Worm (Caenorhabditis elegans) whole organism, L4 larva: ENCODE results near the gene F57F5.3.
A peak's percentile ranks its signal among the peaks of the same experiment; 100 is the strongest.

ENCODE experiments used
- D1046.2 ChIP-seq: fragments of 200-800 bp; sonication (Bioruptor generic); IDR thresholded peaks from 2 replicates; pipeline ENCODE4 v1.3.6; 2022; ENCODE audit warnings: missing genetic modification characterization, missing compliant biosample characterization
- F49E8.2 ChIP-seq: sonication (generic microtip); optimal IDR thresholded peaks from 2 replicates; lab custom pipeline; 2016; ENCODE audit warnings: missing compliant biosample characterization, mild to moderate bottlenecking, missing genetic modification characterization, borderline replicate concordance
- aha-1 ChIP-seq: fragments of 150-350 bp; peaks from one replicate; lab custom pipeline; 2014; ENCODE audit warnings: missing biosample characterization, missing genetic modification characterization
- cey-2 ChIP-seq: sonication (generic microtip); optimal IDR thresholded peaks from 3 replicates; lab custom pipeline; 2017; ENCODE audit warnings: missing genetic modification characterization, mild to moderate bottlenecking, missing compliant biosample characterization, antibody characterized with exemption, borderline replicate concordance; ENCODE audit not compliant: insufficient read depth
- daf-12 ChIP-seq: fragments of 150-350 bp; optimal IDR thresholded peaks from 2 replicates; lab custom pipeline; 2014; ENCODE audit warnings: missing biosample characterization, missing genetic modification reagents, missing genetic modification characterization
- daf-16 ChIP-seq, 3 experiments: sonication (generic microtip); optimal IDR thresholded peaks; 2 replicates each; lab custom pipeline; 2016 to 2017; ENCODE audit warnings: missing genetic modification characterization in 3 of 3, missing genetic modification reagents in 3 of 3, mild to moderate bottlenecking in 2 of 3, missing compliant biosample characterization in 2 of 3, missing biosample characterization in 1 of 3, moderate library complexity in 1 of 3
- daf-19 ChIP-seq: fragments of 200-800 bp; sonication (Bioruptor generic); conservative IDR thresholded peaks from 2 replicates; pipeline ENCODE4 v1.3.6; 2022; ENCODE audit warnings: missing genetic modification characterization, missing compliant biosample characterization
- daf-8 ChIP-seq: fragments of 200-800 bp; sonication (Bioruptor generic); IDR thresholded peaks from 2 replicates; pipeline ENCODE4 v1.3.6; 2022; ENCODE audit warnings: missing genetic modification characterization, missing compliant biosample characterization
- dmd-9 ChIP-seq: fragments of 200-800 bp; sonication (Bioruptor generic); IDR thresholded peaks from 2 replicates; pipeline ENCODE4 v1.3.6; 2022; ENCODE audit warnings: missing genetic modification reagents, missing genetic modification characterization, missing compliant biosample characterization
- dpl-1 ChIP-seq: fragments of 150-350 bp; optimal IDR thresholded peaks from 2 replicates; lab custom pipeline; 2014; ENCODE audit warnings: missing biosample characterization, missing genetic modification reagents, missing genetic modification characterization
- duxl-1 ChIP-seq: sonication (generic microtip); optimal IDR thresholded peaks from 2 replicates; lab custom pipeline; 2016; ENCODE audit warnings: mild to moderate bottlenecking, missing genetic modification characterization, moderate library complexity, missing compliant biosample characterization; ENCODE audit not compliant: poor library complexity
- hmg-1.1 ChIP-seq: fragments of 200-800 bp; sonication (Bioruptor generic); IDR thresholded peaks from 2 replicates; pipeline ENCODE4 v1.3.6; 2022; ENCODE audit warnings: missing genetic modification reagents, missing genetic modification characterization, missing compliant biosample characterization
- jun-1 ChIP-seq: fragments of 150-350 bp; optimal IDR thresholded peaks from 2 replicates; lab custom pipeline; 2014; ENCODE audit warnings: missing biosample characterization, missing genetic modification reagents, missing genetic modification characterization
- lin-13 ChIP-seq: fragments of 150-350 bp; optimal IDR thresholded peaks from 2 replicates; lab custom pipeline; 2014; ENCODE audit warnings: missing biosample characterization, missing genetic modification reagents, missing genetic modification characterization
- lin-38 ChIP-seq: fragments of 200-800 bp; sonication (Bioruptor generic); IDR thresholded peaks from 2 replicates; pipeline ENCODE4 v1.3.6; 2022; ENCODE audit warnings: missing genetic modification reagents, missing genetic modification characterization, missing compliant biosample characterization
- lsy-2 ChIP-seq, 2 experiments: fragments of 150-350 bp in 1 of 2; sonication (generic microtip) in 1 of 2; optimal IDR thresholded peaks; 2 replicates each; lab custom pipeline; 2014 to 2017; ENCODE audit warnings: missing biosample characterization in 2 of 2, missing genetic modification characterization in 2 of 2
- madf-9 ChIP-seq: fragments of 200-800 bp; sonication (Bioruptor generic); conservative IDR thresholded peaks from 2 replicates; pipeline ENCODE4 v1.3.6; 2022; ENCODE audit warnings: missing genetic modification reagents, missing genetic modification characterization, missing compliant biosample characterization
- mdt-29 ChIP-seq: fragments of 200-800 bp; sonication (Bioruptor generic); IDR thresholded peaks from 2 replicates; pipeline ENCODE4 v1.3.6; 2022; ENCODE audit warnings: missing genetic modification reagents, missing genetic modification characterization, missing compliant biosample characterization
- mep-1 ChIP-seq: fragments of 150-350 bp; sonication (generic microtip); optimal IDR thresholded peaks from 3 replicates; lab custom pipeline; 2014; ENCODE audit warnings: missing biosample characterization, missing genetic modification characterization
- mes-2 ChIP-seq: sonication (generic microtip); optimal IDR thresholded peaks from 2 replicates; lab custom pipeline; 2016; ENCODE audit warnings: missing genotype, mild to moderate bottlenecking, missing genetic modification characterization, missing compliant biosample characterization; ENCODE audit not compliant: poor library complexity, severe bottlenecking
- mxl-3 ChIP-seq: fragments of 200-800 bp; sonication (Bioruptor generic); optimal IDR thresholded peaks from 2 replicates; lab custom pipeline; 2018; ENCODE audit warnings: mild to moderate bottlenecking, missing genetic modification characterization, missing compliant biosample characterization
- nhr-11 ChIP-seq: fragments of 150-350 bp; optimal IDR thresholded peaks from 2 replicates; lab custom pipeline; 2014; ENCODE audit warnings: missing biosample characterization, missing genetic modification characterization
- nhr-111 ChIP-seq: fragments of 200-800 bp; sonication (Bioruptor generic); optimal IDR thresholded peaks from 2 replicates; lab custom pipeline; 2018; ENCODE audit warnings: mild to moderate bottlenecking, missing genetic modification characterization, missing compliant biosample characterization
- nhr-25 ChIP-seq: sonication (generic microtip); optimal IDR thresholded peaks from 2 replicates; lab custom pipeline; 2017; ENCODE audit warnings: missing genetic modification characterization, mild to moderate bottlenecking, missing compliant biosample characterization, antibody characterized with exemption, moderate library complexity, borderline replicate concordance; ENCODE audit not compliant: insufficient read depth
- nhr-48 ChIP-seq: sonication (generic microtip); optimal IDR thresholded peaks from 2 replicates; lab custom pipeline; 2016; ENCODE audit warnings: mild to moderate bottlenecking, missing genetic modification characterization, missing compliant biosample characterization
- nhr-6 ChIP-seq: fragments of 150-350 bp; optimal IDR thresholded peaks from 2 replicates; lab custom pipeline; 2014; ENCODE audit warnings: missing biosample characterization, missing genetic modification characterization
- nhr-76 ChIP-seq: fragments of 150-350 bp; optimal IDR thresholded peaks from 2 replicates; lab custom pipeline; 2014; ENCODE audit warnings: missing biosample characterization, missing genetic modification characterization
- php-3 ChIP-seq: fragments of 200-800 bp; sonication (Bioruptor generic); IDR thresholded peaks from 2 replicates; pipeline ENCODE4 v1.3.6; 2022; ENCODE audit warnings: missing genetic modification reagents, missing genetic modification characterization, missing compliant biosample characterization
- rbr-2 ChIP-seq: sonication (generic microtip); optimal IDR thresholded peaks from 2 replicates; lab custom pipeline; 2016; ENCODE audit warnings: missing genotype, missing genetic modification characterization, missing compliant biosample characterization
- saeg-2 ChIP-seq: fragments of 200-800 bp; sonication (Bioruptor generic); IDR thresholded peaks from 2 replicates; pipeline ENCODE4 v1.3.6; 2022; ENCODE audit warnings: missing genetic modification reagents, missing genetic modification characterization, missing compliant biosample characterization
- sdz-12 ChIP-seq: fragments of 200-800 bp; sonication (Bioruptor generic); optimal IDR thresholded peaks from 2 replicates; lab custom pipeline; 2018; ENCODE audit warnings: mild to moderate bottlenecking, missing genetic modification characterization, missing compliant biosample characterization
- snpc-1.2 ChIP-seq: fragments of 200-800 bp; sonication (Bioruptor generic); IDR thresholded peaks from 2 replicates; pipeline ENCODE4 v1.3.6; 2022; ENCODE audit warnings: missing genetic modification reagents, missing genetic modification characterization, missing compliant biosample characterization
- spr-1 ChIP-seq: sonication (generic microtip); optimal IDR thresholded peaks from 2 replicates; lab custom pipeline; 2016; ENCODE audit warnings: mild to moderate bottlenecking, missing genetic modification characterization, missing compliant biosample characterization
- spr-3 ChIP-seq: fragments of 200-800 bp; sonication (Bioruptor generic); optimal IDR thresholded peaks from 2 replicates; lab custom pipeline; 2018; ENCODE audit warnings: mild to moderate bottlenecking, missing genetic modification characterization, missing compliant biosample characterization
- tra-1 ChIP-seq: fragments of 200-800 bp; sonication (Bioruptor generic); IDR thresholded peaks from 2 replicates; pipeline ENCODE4 v1.3.6; 2022; ENCODE audit warnings: missing genetic modification reagents, missing genetic modification characterization, missing compliant biosample characterization
- unc-130 ChIP-seq: sonication (generic microtip); optimal IDR thresholded peaks from 2 replicates; lab custom pipeline; 2016; ENCODE audit warnings: missing genetic modification reagents, missing genetic modification characterization, missing compliant biosample characterization
- unc-62 ChIP-seq, 3 experiments: fragments of 150-350 bp in 1 of 3; sonication (generic microtip); optimal IDR thresholded peaks in 2 of 3; peaks in 1 of 3; 1 replicate in 1 of 3; 2 replicates in 2 of 3; lab custom pipeline; 2014 to 2017; ENCODE audit warnings: missing biosample characterization in 3 of 3, missing genetic modification characterization in 3 of 3, missing genetic modification reagents in 3 of 3, missing genotype in 1 of 3
- zag-1 ChIP-seq: fragments of 150-350 bp; optimal IDR thresholded peaks from 2 replicates; lab custom pipeline; 2014; ENCODE audit warnings: missing biosample characterization, missing genetic modification characterization
- zip-11 ChIP-seq: fragments of 200-800 bp; sonication (Bioruptor generic); IDR thresholded peaks from 2 replicates; pipeline ENCODE4 v1.3.6; 2022; ENCODE audit warnings: missing genetic modification characterization, missing compliant biosample characterization
- zip-2 ChIP-seq: fragments of 150-350 bp; optimal IDR thresholded peaks from 2 replicates; lab custom pipeline; 2014; ENCODE audit warnings: missing biosample characterization, missing genetic modification characterization
- ztf-11 ChIP-seq: fragments of 150-350 bp; optimal IDR thresholded peaks from 2 replicates; lab custom pipeline; 2014; ENCODE audit warnings: missing biosample characterization, missing genetic modification characterization

Gene F57F5.3

DNA sequence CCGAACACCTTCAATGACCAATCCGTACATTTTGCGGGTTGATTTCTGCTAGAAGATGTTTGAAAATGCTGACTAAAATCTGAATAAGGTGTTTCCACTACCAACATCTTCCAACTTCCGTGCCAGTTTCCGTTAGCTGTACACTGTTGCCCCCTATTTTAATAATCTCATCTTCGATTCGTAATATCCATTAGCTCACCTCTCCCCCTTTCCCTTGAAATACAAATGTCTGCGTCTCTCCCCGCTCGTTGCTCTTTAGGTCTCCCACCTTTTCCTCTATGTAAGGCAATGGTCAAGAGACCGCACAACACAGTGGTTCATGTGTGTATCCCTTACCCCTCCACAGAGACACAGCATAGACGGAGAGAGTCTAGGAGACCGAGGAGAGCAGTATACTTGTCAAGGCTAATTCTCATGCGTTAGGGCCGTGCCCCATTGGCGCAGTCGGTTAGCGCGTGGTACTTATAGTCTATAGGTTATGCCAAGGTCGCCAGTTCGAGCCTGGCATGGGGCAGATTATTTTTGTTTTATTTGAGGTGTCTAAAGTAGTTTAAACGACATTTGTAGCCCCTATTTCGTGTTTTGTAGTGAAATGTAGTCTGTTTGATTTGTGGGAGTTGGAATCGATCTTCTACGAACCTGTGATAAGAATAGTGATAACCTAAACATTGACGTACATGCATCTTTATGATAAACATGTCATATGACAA lies 4.5 kb downstream of the F57F5.3 start, which contains the start of gene gcy-33 (continued):
- TF ChIP-seq unc-130 (GFP tag; lab: Kevin White, UChicago) (peak; percentile 63), spr-3 (GFP tag; lab: Kevin White, UChicago) (peak; percentile 80), nhr-111 (GFP tag; lab: Kevin White, UChicago) (peak; percentile 93), saeg-2 (peak; percentile 72; the same call in 1 of the 2 replicates), cey-2 (tag; lab: Kevin White, UChicago) (no peak), ztf-11 (tag; lab: Kevin White, UChicago) (no peak)

DNA sequence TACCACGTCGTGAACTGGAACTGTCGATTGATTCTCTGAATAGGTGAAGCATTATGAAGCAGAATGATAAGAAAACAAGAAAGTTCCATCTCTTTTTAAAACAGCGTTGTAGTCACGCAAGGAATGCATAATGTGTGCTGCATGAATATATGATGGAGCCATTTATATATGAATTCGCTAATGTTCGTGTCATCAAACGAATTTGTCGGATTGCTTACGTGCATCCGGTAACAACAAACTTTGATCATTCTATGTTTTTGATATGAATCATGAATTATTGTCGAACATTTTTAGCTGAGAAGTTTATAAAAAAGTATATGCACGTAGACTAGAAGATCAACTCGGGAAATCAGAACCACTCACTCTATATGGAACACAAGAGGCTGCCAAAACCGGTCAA lies 9.0 kb downstream of the F57F5.3 start:
- TF ChIP-seq aha-1 (tag; lab: Kevin White, UChicago) (peak; percentile 66), mep-1 (tag; lab: Kevin White, UChicago) (no peak)

- TF ChIP-seq nhr-48 (tag; lab: Kevin White, UChicago): no peak
- TF ChIP-seq lin-13 (GFP tag; lab: Kevin White, UChicago): no peak
- no peak for TF ChIP-seq nhr-6 (tag; lab: Kevin White, UChicago)
- TF ChIP-seq zag-1 (tag; lab: Kevin White, UChicago): no peak
- no peak for TF ChIP-seq mxl-3 (GFP tag; lab: Kevin White, UChicago)
- TF ChIP-seq zip-2 (tag; lab: Kevin White, UChicago): no peak
Observed at ce11 chrV:11995862-11996261, 10.5 kb downstream of the F57F5.3 start, which contains the start of gene C52E4.12. Gene C52E4.12, plus strand, starts transcription at chrV:11996162.

ce11 chrV:11993706-11994345 lies 12.6 kb downstream of the F57F5.3 start, which contains the start of the genes cyl-1 and C52E4.7:
Gene cyl-1, minus strand, starts transcription at chrV:11993723.
Gene C52E4.7, plus strand, starts transcription at chrV:11994295.
- TF ChIP-seq php-3 (GFP tag; lab: Robert Waterston, UW) (no peak), nhr-76 (tag; lab: Kevin White, UChicago) (no peak), dpl-1 (GFP tag; lab: Kevin White, UChicago) (peak; percentile 67), daf-16 (GFP tag; optimal IDR thresholded peaks at IDR 0.05; lab: Kevin White, UChicago) (no peak), daf-16 (tag; optimal IDR thresholded peaks at IDR 0.05; lab: Kevin White, UChicago) (peak; percentile 56), zip-11 (GFP tag; lab: Robert Waterston, UW) (no peak), hmg-1.1 (GFP tag; lab: Robert Waterston, UW) (no peak), dmd-9 (GFP tag; lab: Robert Waterston, UW) (no peak), sdz-12 (GFP tag; lab: Kevin White, UChicago) (no peak), unc-62 (GFP tag; optimal IDR thresholded peaks at IDR 0.05 in 1 of 2; lab: Kevin White, UChicago) (peak in 1 of 2 experiments; percentile 58), unc-62 (tag; optimal IDR thresholded peaks at IDR 0.05; lab: Kevin White, UChicago) (no peak), lin-38 (GFP tag; lab: Robert Waterston, UW) (peak; percentile 56), madf-9 (GFP tag; lab: Robert Waterston, UW) (no peak), snpc-1.2 (GFP tag; lab: Robert Waterston, UW) (no peak), spr-1 (tag; lab: Kevin White, UChicago) (no peak), duxl-1 (no peak), unc-130 (GFP tag; lab: Kevin White, UChicago) (no peak), F49E8.2 (no peak), mes-2 (peak; percentile 73), D1046.2 (GFP tag; lab: Robert Waterston, UW) (no peak), daf-8 (GFP tag; lab: Robert Waterston, UW) (no peak), nhr-11 (tag; lab: Kevin White, UChicago) (no peak), nhr-6 (tag; lab: Kevin White, UChicago) (peak; percentile 94), rbr-2 (peak; percentile 45), tra-1 (GFP tag; lab: Robert Waterston, UW) (no peak), lsy-2 (tag; optimal IDR thresholded peaks at IDR 0.05; lab: Kevin White, UChicago) (peak in 1 of 2 experiments; percentile 72), spr-3 (GFP tag; lab: Kevin White, UChicago) (no peak), daf-19 (GFP tag; lab: Robert Waterston, UW) (no peak), nhr-25 (tag; lab: Kevin White, UChicago) (peak; percentile 39), jun-1 (tag; lab: Kevin White, UChicago) (no peak), mdt-29 (GFP tag; lab: Robert Waterston, UW) (no peak), aha-1 (tag; lab: Kevin White, UChicago) (peak; percentile 41), lin-13 (GFP tag; lab: Kevin White, UChicago) (peak; percentile 53), daf-12 (no peak)
